Worm (Caenorhabditis elegans) whole organism, young adult: ENCODE data around the gene lgc-21.

Source experiments
- B0019.2 ChIP-seq: fragments of 200-800 bp; sonication (Bioruptor generic); conservative IDR thresholded peaks from 2 replicates; pipeline ENCODE4 v1.3.6; 2022; ENCODE audit warnings: missing genetic modification reagents, missing genetic modification characterization, missing compliant biosample characterization
- B0035.1 ChIP-seq: sonication (generic microtip); optimal IDR thresholded peaks from 2 replicates; lab custom pipeline; 2016; ENCODE audit warnings: missing genetic modification characterization, mild to moderate bottlenecking, missing compliant biosample characterization, missing genotype, missing genetic modification reagents
- B0336.3 ChIP-seq: fragments of 200-800 bp; sonication (Bioruptor generic); IDR thresholded peaks from 2 replicates; pipeline ENCODE4 v1.3.6; 2022; ENCODE audit warnings: missing genetic modification characterization, missing compliant biosample characterization
- C17E4.6 ChIP-seq: fragments of 200-800 bp; sonication (Bioruptor generic); IDR thresholded peaks from 2 replicates; pipeline ENCODE4 v1.3.6; 2022; ENCODE audit warnings: missing genetic modification reagents, missing genetic modification characterization, missing compliant biosample characterization
- F10E7.11 ChIP-seq: sonication (generic microtip); optimal IDR thresholded peaks from 2 replicates; lab custom pipeline; 2017; ENCODE audit warnings: mild to moderate bottlenecking, missing genetic modification characterization, moderate library complexity, missing compliant biosample characterization
- F33H1.4 ChIP-seq: fragments of 200-800 bp; sonication (Bioruptor generic); IDR thresholded peaks from 2 replicates; pipeline ENCODE4 v1.3.6; 2022; ENCODE audit warnings: missing genetic modification reagents, missing genetic modification characterization, missing compliant biosample characterization
- F49E8.2 ChIP-seq: sonication (generic microtip); optimal IDR thresholded peaks from 3 replicates; lab custom pipeline; 2017; ENCODE audit warnings: missing genetic modification characterization, mild to moderate bottlenecking, missing compliant biosample characterization, antibody characterized with exemption, moderate library complexity; ENCODE audit not compliant: insufficient read depth
- F57C9.4 ChIP-seq: sonication (generic microtip); optimal IDR thresholded peaks from 2 replicates; lab custom pipeline; 2017; ENCODE audit warnings: mild to moderate bottlenecking, missing genetic modification characterization, missing compliant biosample characterization
- K11D2.4 ChIP-seq: fragments of 200-800 bp; sonication (Bioruptor generic); IDR thresholded peaks from 2 replicates; pipeline ENCODE4 v1.3.6; 2022; ENCODE audit warnings: missing genetic modification reagents, missing genetic modification characterization, missing compliant biosample characterization
- K12H6.12 ChIP-seq: fragments of 200-800 bp; sonication (Bioruptor generic); optimal IDR thresholded peaks from 2 replicates; lab custom pipeline; 2018; ENCODE audit warnings: mild to moderate bottlenecking, missing genetic modification characterization, missing compliant biosample characterization
- Y53F4B.3 ChIP-seq: fragments of 200-800 bp; sonication (Bioruptor generic); IDR thresholded peaks from 2 replicates; pipeline ENCODE4 v1.3.6; 2022; ENCODE audit warnings: missing genetic modification reagents, missing genetic modification characterization, missing compliant biosample characterization
- Y53G8AR.9 ChIP-seq: fragments of 200-800 bp; sonication (Bioruptor generic); conservative IDR thresholded peaks from 2 replicates; pipeline ENCODE4 v1.3.6; 2022; ENCODE audit warnings: missing genetic modification reagents, missing genetic modification characterization, missing compliant biosample characterization
- ZK185.1 ChIP-seq: sonication (generic microtip); optimal IDR thresholded peaks from 2 replicates; lab custom pipeline; 2016; ENCODE audit warnings: mild to moderate bottlenecking, missing genetic modification characterization, missing compliant biosample characterization; ENCODE audit not compliant: poor library complexity, severe bottlenecking
- aptf-2 ChIP-seq: fragments of 200-800 bp; sonication (Bioruptor generic); conservative IDR thresholded peaks from 2 replicates; pipeline ENCODE4 v1.3.6; 2022; ENCODE audit warnings: missing genetic modification reagents, missing genetic modification characterization, missing compliant biosample characterization
- aptf-3 ChIP-seq: fragments of 200-800 bp; sonication (Bioruptor generic); IDR thresholded peaks from 2 replicates; pipeline ENCODE4 v1.3.6; 2022; ENCODE audit warnings: missing genetic modification characterization, missing compliant biosample characterization
- athp-1 ChIP-seq: sonication (generic microtip); optimal IDR thresholded peaks from 2 replicates; lab custom pipeline; 2017; ENCODE audit warnings: mild to moderate bottlenecking, missing genetic modification characterization, missing compliant biosample characterization
- attf-3 ChIP-seq: fragments of 200-800 bp; sonication (Bioruptor generic); conservative IDR thresholded peaks from 2 replicates; pipeline ENCODE4 v1.3.6; 2022; ENCODE audit warnings: missing genetic modification reagents, missing genetic modification characterization, missing compliant biosample characterization
- attf-5 ChIP-seq: fragments of 200-800 bp; sonication (Bioruptor generic); optimal IDR thresholded peaks from 2 replicates; lab custom pipeline; 2018; ENCODE audit warnings: mild to moderate bottlenecking, missing genetic modification characterization, missing compliant biosample characterization
- attf-6 ChIP-seq: fragments of 200-800 bp; sonication (Bioruptor generic); IDR thresholded peaks from 2 replicates; pipeline ENCODE4 v1.3.6; 2022; ENCODE audit warnings: missing genetic modification reagents, missing genetic modification characterization, missing compliant biosample characterization
- bed-1 ChIP-seq: fragments of 200-800 bp; sonication (Bioruptor generic); IDR thresholded peaks from 2 replicates; pipeline ENCODE4 v1.3.6; 2022; ENCODE audit warnings: missing genetic modification reagents, missing genetic modification characterization, missing compliant biosample characterization
- ceh-27 ChIP-seq: fragments of 200-800 bp; sonication (Bioruptor generic); optimal IDR thresholded peaks from 2 replicates; lab custom pipeline; 2018; ENCODE audit warnings: mild to moderate bottlenecking, missing genetic modification characterization, moderate library complexity, missing compliant biosample characterization
- ceh-79 ChIP-seq: sonication (generic microtip); optimal IDR thresholded peaks from 2 replicates; lab custom pipeline; 2017; ENCODE audit warnings: mild to moderate bottlenecking, missing genetic modification characterization, missing compliant biosample characterization
- ceh-91 ChIP-seq: fragments of 200-800 bp; sonication (Bioruptor generic); IDR thresholded peaks from 2 replicates; pipeline ENCODE4 v1.3.6; 2022; ENCODE audit warnings: missing genetic modification reagents, missing genetic modification characterization, missing compliant biosample characterization
- chd-7 ChIP-seq: sonication (generic microtip); optimal IDR thresholded peaks from 2 replicates; lab custom pipeline; 2016; ENCODE audit warnings: mild to moderate bottlenecking, missing genetic modification characterization, moderate library complexity, missing compliant biosample characterization
- die-1 ChIP-seq: sonication (generic microtip); optimal IDR thresholded peaks from 2 replicates; lab custom pipeline; 2016; ENCODE audit warnings: missing genotype, mild to moderate bottlenecking, missing genetic modification characterization, missing compliant biosample characterization
- dpl-1 ChIP-seq: fragments of 150-350 bp; optimal IDR thresholded peaks from 2 replicates; lab custom pipeline; 2014; ENCODE audit warnings: missing biosample characterization, missing genetic modification reagents, missing genetic modification characterization
- egl-44 ChIP-seq: fragments of 200-800 bp; sonication (Bioruptor generic); IDR thresholded peaks from 2 replicates; pipeline ENCODE4 v1.3.6; 2022; ENCODE audit warnings: missing genetic modification reagents, missing genetic modification characterization, missing compliant biosample characterization
- egrh-3 ChIP-seq: fragments of 200-800 bp; sonication (Bioruptor generic); IDR thresholded peaks from 2 replicates; pipeline ENCODE4 v1.3.6; 2022; ENCODE audit warnings: missing genetic modification reagents, missing genetic modification characterization, missing compliant biosample characterization
- ekl-4 ChIP-seq: fragments of 200-800 bp; sonication (Bioruptor generic); IDR thresholded peaks from 2 replicates; pipeline ENCODE4 v1.3.6; 2022; ENCODE audit warnings: missing genetic modification reagents, missing genetic modification characterization, missing compliant biosample characterization
- ets-4 ChIP-seq: fragments of 200-800 bp; sonication (Bioruptor generic); optimal IDR thresholded peaks from 2 replicates; lab custom pipeline; 2018; ENCODE audit warnings: mild to moderate bottlenecking, missing genetic modification characterization, missing compliant biosample characterization
- fkh-3 ChIP-seq: sonication (generic microtip); optimal IDR thresholded peaks from 2 replicates; lab custom pipeline; 2016; ENCODE audit warnings: mild to moderate bottlenecking, missing genetic modification characterization, missing compliant biosample characterization
- hlh-12 ChIP-seq: sonication (generic microtip); optimal IDR thresholded peaks from 2 replicates; lab custom pipeline; 2016; ENCODE audit warnings: missing genetic modification characterization, missing compliant biosample characterization
- hrde-1 ChIP-seq: sonication (generic microtip); optimal IDR thresholded peaks from 2 replicates; lab custom pipeline; 2016; ENCODE audit warnings: missing genetic modification characterization, mild to moderate bottlenecking, missing compliant biosample characterization, moderate library complexity, missing genotype, missing genetic modification reagents, borderline replicate concordance
- hsf-1 ChIP-seq: fragments of 200-800 bp; sonication (Bioruptor generic); IDR thresholded peaks from 2 replicates; pipeline ENCODE4 v1.3.6; 2022; ENCODE audit warnings: missing genetic modification reagents, missing genetic modification characterization, missing compliant biosample characterization
- let-526 ChIP-seq: fragments of 200-800 bp; sonication (Bioruptor generic); IDR thresholded peaks from 2 replicates; pipeline ENCODE4 v1.3.6; 2022; ENCODE audit warnings: missing genetic modification reagents, missing genetic modification characterization, missing compliant biosample characterization
- lin-35 ChIP-seq, 3 experiments: fragments of 150-350 bp in 2 of 3; sonication (generic microtip) in 1 of 3; optimal IDR thresholded peaks; 2 replicates each; lab custom pipeline; 2014 to 2018; ENCODE audit warnings: missing biosample characterization in 3 of 3, missing genetic modification characterization in 3 of 3, missing genetic modification reagents in 3 of 3
- lin-54 ChIP-seq: fragments of 200-800 bp; sonication (Bioruptor generic); optimal IDR thresholded peaks from 2 replicates; lab custom pipeline; 2018; ENCODE audit warnings: mild to moderate bottlenecking, missing genetic modification characterization, missing compliant biosample characterization
- mxl-1 ChIP-seq: sonication (generic microtip); optimal IDR thresholded peaks from 2 replicates; lab custom pipeline; 2016; ENCODE audit warnings: missing genetic modification characterization, missing compliant biosample characterization
- nhr-179 ChIP-seq: sonication (generic microtip); optimal IDR thresholded peaks from 2 replicates; lab custom pipeline; 2016; ENCODE audit warnings: mild to moderate bottlenecking, missing genetic modification characterization, missing compliant biosample characterization
- nhr-80 ChIP-seq: sonication (generic microtip); optimal IDR thresholded peaks from 2 replicates; lab custom pipeline; 2016; ENCODE audit warnings: missing genetic modification characterization, missing compliant biosample characterization
- pbrm-1 ChIP-seq: fragments of 200-800 bp; sonication (Bioruptor generic); IDR thresholded peaks from 2 replicates; pipeline ENCODE4 v1.3.6; 2022; ENCODE audit warnings: missing genetic modification reagents, missing genetic modification characterization, missing compliant biosample characterization
- rec-8 ChIP-seq, 2 experiments: sonication (generic microtip); optimal IDR thresholded peaks; 2 replicates each; lab custom pipeline; 2016; ENCODE audit warnings: mild to moderate bottlenecking in 2 of 2, missing genetic modification characterization in 2 of 2, missing genetic modification reagents in 2 of 2, missing genotype in 2 of 2, missing biosample characterization in 1 of 2, missing compliant biosample characterization in 1 of 2, moderate library complexity in 1 of 2
- snpc-4 ChIP-seq, 5 experiments: fragments of 150-350 bp in 1 of 5; sonication (generic microtip) in 4 of 5; optimal IDR thresholded peaks; 2 replicates each; lab custom pipeline; 2014 to 2018; ENCODE audit warnings: missing genetic modification characterization in 5 of 5, missing biosample characterization in 3 of 5, antibody characterized with exemption in 2 of 5, mild to moderate bottlenecking in 2 of 5, missing compliant biosample characterization in 2 of 5, missing genotype in 2 of 5, moderate library complexity in 2 of 5, missing genetic modification reagents in 1 of 5
- sptf-2 ChIP-seq: fragments of 200-800 bp; sonication (Bioruptor generic); optimal IDR thresholded peaks from 2 replicates; lab custom pipeline; 2018; ENCODE audit warnings: mild to moderate bottlenecking, missing genetic modification characterization, missing compliant biosample characterization
- tlf-1 ChIP-seq: fragments of 200-800 bp; sonication (Bioruptor generic); optimal IDR thresholded peaks from 2 replicates; lab custom pipeline; 2018; ENCODE audit warnings: mild to moderate bottlenecking, missing genetic modification characterization, missing compliant biosample characterization
- zfh-2 ChIP-seq: fragments of 200-800 bp; sonication (Bioruptor generic); conservative IDR thresholded peaks from 2 replicates; pipeline ENCODE4 v1.3.6; 2022; ENCODE audit warnings: missing genetic modification reagents, missing genetic modification characterization, missing compliant biosample characterization
- ztf-6 ChIP-seq: fragments of 200-800 bp; sonication (Bioruptor generic); IDR thresholded peaks from 2 replicates; pipeline ENCODE4 v1.3.6; 2022; ENCODE audit warnings: missing genetic modification reagents, missing genetic modification characterization, missing compliant biosample characterization

lgc-21 gene

DNA sequence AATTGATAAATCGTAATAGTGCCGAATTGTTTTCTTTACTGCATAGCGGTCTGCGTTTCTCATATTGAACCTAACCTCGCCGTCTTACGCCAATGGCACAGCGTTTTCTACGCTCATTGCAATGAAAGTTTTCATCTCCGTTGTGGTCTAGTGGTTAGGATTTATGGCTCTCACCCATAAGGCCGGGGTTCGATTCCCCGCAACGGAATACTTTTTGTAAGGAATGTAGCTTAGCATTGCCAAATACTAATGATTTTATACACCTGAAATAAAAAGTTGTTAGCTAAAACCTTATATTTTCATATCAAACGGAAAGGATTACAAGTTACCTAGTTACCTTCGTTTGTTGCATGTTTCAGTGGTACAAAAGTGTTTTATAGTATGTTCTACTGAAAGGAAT is 52.0 kb downstream of the lgc-21 start (continued):
- peak; percentile 79 for TF ChIP-seq pbrm-1
- TF ChIP-seq rec-8 (tag; optimal IDR thresholded peaks at IDR 0.05; lab: Kevin White, UChicago): peak; percentile 70 to 85
- peak; percentile 35 for TF ChIP-seq B0035.1 (tag; lab: Kevin White, UChicago)
- no peak for TF ChIP-seq F10E7.11 (tag; lab: Kevin White, UChicago)
- TF ChIP-seq die-1 (tag; lab: Kevin White, UChicago): peak; percentile 92
- TF ChIP-seq snpc-4 (GFP tag; optimal IDR thresholded peaks at IDR 0.05; lab: Kevin White, UChicago): peak; percentile 72
- TF ChIP-seq snpc-4 (tag; optimal IDR thresholded peaks at IDR 0.05; lab: Kevin White, UChicago): peak in 3 of 4 experiments; percentile 63 to 85 (median 76)
- TF ChIP-seq ceh-27 (GFP tag; lab: Kevin White, UChicago): peak; percentile 76
- peak; percentile 44; the same call in 1 of the 2 replicates for TF ChIP-seq let-526 (GFP tag; lab: Robert Waterston, UW)
- peak; percentile 63; the same call in 1 of the 2 replicates for TF ChIP-seq Y53G8AR.9 (GFP tag; lab: Robert Waterston, UW)
- peak; percentile 55 for TF ChIP-seq hlh-12 (tag; lab: Kevin White, UChicago)
- no peak; the same call in none of the 2 replicates for TF ChIP-seq B0336.3 (GFP tag; lab: Robert Waterston, UW)
- no peak for TF ChIP-seq Y53F4B.3 (GFP tag; lab: Robert Waterston, UW)
- TF ChIP-seq hrde-1 (tag; lab: Kevin White, UChicago): peak; percentile 67
- TF ChIP-seq ceh-91 (GFP tag; lab: Robert Waterston, UW): no peak
- TF ChIP-seq B0019.2 (GFP tag; lab: Robert Waterston, UW): 0 out of 2 replicates have a peak, but pooled peaks have one; percentile 23
- TF ChIP-seq mxl-1 (tag; lab: Kevin White, UChicago): peak; percentile 79
- TF ChIP-seq athp-1 (tag; lab: Kevin White, UChicago): peak; percentile 57
- TF ChIP-seq K12H6.12 (tag; lab: Kevin White, UChicago): peak; percentile 45
- TF ChIP-seq C17E4.6: no peak
- TF ChIP-seq lin-35 (GFP tag; optimal IDR thresholded peaks at IDR 0.05; lab: Kevin White, UChicago): peak in 1 of 3 experiments; percentile 74
- no peak for TF ChIP-seq F57C9.4
- peak; percentile 51 for TF ChIP-seq ceh-79 (tag; lab: Kevin White, UChicago)
- TF ChIP-seq aptf-3: 0 out of 2 replicates have a peak, but pooled peaks have one; percentile 58
- TF ChIP-seq tlf-1 (GFP tag; lab: Kevin White, UChicago): peak; percentile 56
- no peak for TF ChIP-seq nhr-179 (tag; lab: Kevin White, UChicago)
- TF ChIP-seq ZK185.1 (tag; lab: Kevin White, UChicago): peak; percentile 74
- TF ChIP-seq fkh-3 (tag; lab: Kevin White, UChicago): peak; percentile 72
- TF ChIP-seq K11D2.4 (GFP tag; lab: Robert Waterston, UW): peak; percentile 75
- peak; percentile 60; the same call in 1 of the 2 replicates for TF ChIP-seq hsf-1 (GFP tag; lab: Robert Waterston, UW)
- TF ChIP-seq egrh-3 (GFP tag; lab: Robert Waterston, UW): no peak; the same call in 1 of the 2 replicates
- TF ChIP-seq zfh-2 (GFP tag; lab: Robert Waterston, UW): no peak
- no peak for TF ChIP-seq sptf-2 (GFP tag; lab: Kevin White, UChicago)
- no peak for TF ChIP-seq F49E8.2
- no peak for TF ChIP-seq ets-4
- 0 out of 2 replicates have a peak, but pooled peaks have one; percentile 10 for TF ChIP-seq attf-3 (GFP tag; lab: Robert Waterston, UW)
- TF ChIP-seq lin-54: no peak
- TF ChIP-seq dpl-1: no peak
- TF ChIP-seq bed-1 (GFP tag; lab: Robert Waterston, UW): no peak
- peak; percentile 15; the same call in 1 of the 2 replicates for TF ChIP-seq ztf-6
- TF ChIP-seq F33H1.4 (GFP tag; lab: Robert Waterston, UW): no peak
- TF ChIP-seq nhr-80 (tag; lab: Kevin White, UChicago): peak; percentile 41
- TF ChIP-seq ekl-4 (GFP tag; lab: Robert Waterston, UW): peak; percentile 73; the same call in 1 of the 2 replicates
- no peak for TF ChIP-seq aptf-2 (GFP tag; lab: Robert Waterston, UW)
- TF ChIP-seq attf-6 (GFP tag; lab: Robert Waterston, UW): 0 out of 2 replicates have a peak, but pooled peaks have one; percentile 48
- peak; percentile 73 for TF ChIP-seq egl-44
- TF ChIP-seq attf-5: peak; percentile 68
- TF ChIP-seq chd-7 (tag; lab: Kevin White, UChicago): peak; percentile 87
